Worm (Caenorhabditis elegans): Measurements from ENCODE around the gene F59B2.13.

The F59B2.13 gene

ce11 chrIII:8983135-8983534, 43.7 kb downstream of the F59B2.13 start:
- TF ChIP-seq ceh-90 (tag; optimal IDR thresholded peaks at IDR 0.05) (no peak), efl-3 (GFP tag; optimal IDR thresholded peaks at IDR 0.05) (no peak), ceh-88 (GFP tag; IDR thresholded peaks at IDR 0.05) (no peak), nhr-20 (tag; optimal IDR thresholded peaks at IDR 0.05) (no peak), snu-23 (GFP tag; optimal IDR thresholded peaks at IDR 0.05) (peak; percentile 33), mdl-1 (tag; optimal IDR thresholded peaks at IDR 0.05) (no peak), nhr-90 (tag; optimal IDR thresholded peaks at IDR 0.05; ENCODE audit: poor library complexity) (no peak), fkh-8 (tag; optimal IDR thresholded peaks at IDR 0.05) (no peak), lin-39 (tag; optimal IDR thresholded peaks at IDR 0.05) (no peak), nhr-76 (tag; optimal IDR thresholded peaks at IDR 0.05) (no peak), F16B12.6 (tag; optimal IDR thresholded peaks at IDR 0.05) (no peak), mef-2 (tag; optimal IDR thresholded peaks at IDR 0.05) (no peak), nhr-85 (tag) (no peak), ets-5 (GFP tag; IDR thresholded peaks at IDR 0.05) (no peak), zip-4 (GFP tag; optimal IDR thresholded peaks at IDR 0.05) (no peak), aha-1 (tag; optimal IDR thresholded peaks at IDR 0.05) (no peak), dsc-1 (tag; optimal IDR thresholded peaks at IDR 0.05) (peak; percentile 34), snpc-4 (tag; optimal IDR thresholded peaks at IDR 0.05) (no peak), rnt-1 (tag; optimal IDR thresholded peaks at IDR 0.05) (no peak), nhr-71 (tag; optimal IDR thresholded peaks at IDR 0.05) (peak; percentile 29), blmp-1 (tag; optimal IDR thresholded peaks at IDR 0.05) (peak; percentile 83), sox-4 (tag; optimal IDR thresholded peaks at IDR 0.05) (no peak), hpl-2 (GFP tag; optimal IDR thresholded peaks at IDR 0.05) (no peak), unc-130 (tag; optimal IDR thresholded peaks at IDR 0.05) (no peak), unc-86 (tag; optimal IDR thresholded peaks at IDR 0.05) (peak; percentile 52), lir-3 (tag; optimal IDR thresholded peaks at IDR 0.05; ENCODE audit: poor library complexity) (no peak), elt-3 (tag; optimal IDR thresholded peaks at IDR 0.05) (peak in 3 of 6 experiments; percentile 38 to 69 (median 51)), C04F5.9 (tag; optimal IDR thresholded peaks at IDR 0.05) (no peak), tbx-2 (tag; optimal IDR thresholded peaks at IDR 0.05) (no peak), swsn-7 (tag; optimal IDR thresholded peaks at IDR 0.05) (no peak), egl-13 (tag; optimal IDR thresholded peaks at IDR 0.05) (no peak), nhr-12 (tag; optimal IDR thresholded peaks at IDR 0.05) (no peak), lin-14 (GFP tag; optimal IDR thresholded peaks at IDR 0.05) (peak; percentile 59), ceh-82 (tag; optimal IDR thresholded peaks at IDR 0.05) (no peak), lin-35 (GFP tag; optimal IDR thresholded peaks at IDR 0.05) (no peak), xbp-1 (tag; optimal IDR thresholded peaks at IDR 0.05) (no peak), alr-1 (tag; optimal IDR thresholded peaks at IDR 0.05; ENCODE audit: borderline replicate concordance) (no peak)

ce11 chrIII:8981847-8982479, 44.9 kb downstream of the F59B2.13 start, which contains the start of gene pde-2:
TSS of gene pde-2 (minus strand) at chrIII:8981897.
- TF ChIP-seq C04F5.9 (tag; optimal IDR thresholded peaks at IDR 0.05), result no peak
- peak; percentile 89 for TF ChIP-seq lin-14 (GFP tag; optimal IDR thresholded peaks at IDR 0.05)
- peak; percentile 78 for TF ChIP-seq blmp-1 (tag; optimal IDR thresholded peaks at IDR 0.05)
- no peak for TF ChIP-seq jun-1 (tag; optimal IDR thresholded peaks at IDR 0.05)
- TF ChIP-seq Y116A8C.19 (tag; optimal IDR thresholded peaks at IDR 0.05; ENCODE audit: borderline replicate concordance), result no peak
- no peak for TF ChIP-seq vab-15 (tag; optimal IDR thresholded peaks at IDR 0.05)
- peak; percentile 39 for TF ChIP-seq lir-3 (tag; optimal IDR thresholded peaks at IDR 0.05; ENCODE audit: poor library complexity)
- no peak for TF ChIP-seq sup-37 (GFP tag; optimal IDR thresholded peaks at IDR 0.05)
- TF ChIP-seq nhr-85 (tag), result peak; percentile 78
- peak; percentile 18 to 37 (median 26) for TF ChIP-seq dpl-1 (GFP tag; optimal IDR thresholded peaks at IDR 0.05)
- no peak for TF ChIP-seq sox-4 (tag; optimal IDR thresholded peaks at IDR 0.05)
- TF ChIP-seq ztf-11 (tag; optimal IDR thresholded peaks at IDR 0.05), result no peak
- peak; percentile 78 for TF ChIP-seq mep-1 (tag; optimal IDR thresholded peaks at IDR 0.05)
- no peak for TF ChIP-seq mef-2 (tag; optimal IDR thresholded peaks at IDR 0.05)
- TF ChIP-seq unc-86 (tag; optimal IDR thresholded peaks at IDR 0.05), result peak; percentile 5
- no peak for TF ChIP-seq aha-1 (tag; optimal IDR thresholded peaks at IDR 0.05)
- peak; percentile 19 to 45 for TF ChIP-seq efl-1 (optimal IDR thresholded peaks at IDR 0.05)
- no peak for TF ChIP-seq efl-1 (GFP tag; optimal IDR thresholded peaks at IDR 0.05 in 1 of 2)
- no peak for TF ChIP-seq hlh-17 (GFP tag; optimal IDR thresholded peaks at IDR 0.05; ENCODE audit: borderline replicate concordance)
- no peak for TF ChIP-seq elt-3 (tag; optimal IDR thresholded peaks at IDR 0.05)
- TF ChIP-seq rnt-1 (tag; optimal IDR thresholded peaks at IDR 0.05), result peak; percentile 14
- TF ChIP-seq lin-15B (tag; optimal IDR thresholded peaks at IDR 0.05), result no peak
- no peak for TF ChIP-seq nhr-76 (tag; optimal IDR thresholded peaks at IDR 0.05)
- no peak for TF ChIP-seq nhr-28 (tag; optimal IDR thresholded peaks at IDR 0.05)
- no peak for TF ChIP-seq nhr-84 (tag; optimal IDR thresholded peaks at IDR 0.05)
- TF ChIP-seq F16B12.6 (tag; optimal IDR thresholded peaks at IDR 0.05), result no peak
- TF ChIP-seq ceh-63 (GFP tag; optimal IDR thresholded peaks at IDR 0.05), result no peak
